Fruit fly (Drosophila melanogaster) Kc167 (cell line): ENCODE data around the gene CG6126.

Experiments used
- Sin3A ChIP-seq: fragments of >200 bp; optimal IDR thresholded peaks from 2 replicates; lab custom pipeline; 2018; ENCODE audit warnings: missing external identifiers
- insv ChIP-seq: fragments of >200 bp; optimal IDR thresholded peaks from 3 replicates; lab custom pipeline; 2018; ENCODE audit warnings: missing external identifiers
- psq ChIP-seq: fragments of >200 bp; optimal IDR thresholded peaks from 2 replicates; lab custom pipeline; 2017; ENCODE audit warnings: missing external identifiers
- ttk ChIP-seq: sonication (Bioruptor generic); optimal IDR thresholded peaks from 2 replicates; lab custom pipeline; 2017; ENCODE audit warnings: missing external identifiers

DNA sequence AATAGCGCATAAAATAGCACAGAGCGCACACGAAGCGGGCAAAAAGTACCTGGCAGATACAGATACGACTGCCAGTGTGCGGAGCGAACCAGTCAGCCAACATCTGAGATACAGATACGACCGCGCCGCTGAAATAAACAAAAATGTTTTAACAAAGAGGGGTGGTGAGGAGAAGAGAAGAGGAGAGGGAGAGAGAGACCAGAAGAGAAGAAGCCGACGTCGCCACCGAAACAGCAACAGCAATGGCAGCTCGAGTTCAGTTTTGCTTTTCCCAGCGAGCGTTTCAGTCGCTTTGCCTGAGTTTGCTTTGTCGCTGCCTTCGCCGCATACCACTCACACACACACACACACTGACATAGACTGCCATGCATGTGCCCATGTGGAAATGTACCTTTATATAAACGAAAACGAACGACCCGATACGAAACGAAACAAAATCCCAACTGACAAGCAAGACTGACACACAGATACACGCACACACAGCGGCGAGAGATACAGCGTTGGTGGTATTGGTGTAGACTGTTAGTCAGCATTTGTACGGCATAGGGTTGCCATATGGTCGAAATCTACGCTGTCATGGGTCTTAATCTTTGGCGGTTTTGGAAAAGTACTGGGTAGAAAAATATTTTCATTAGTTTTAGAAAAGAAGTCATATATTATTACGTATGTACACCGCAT is 38.4 kb upstream of the CG6126 start:
- TF ChIP-seq Sin3A (lab: Kevin White, UChicago) (no peak), ttk (lab: Kevin White, UChicago) (no peak), psq (lab: Kevin White, UChicago) (no peak), insv (lab: Kevin White, UChicago) (no peak)
